Worm (Caenorhabditis elegans): Measurements from ENCODE around the gene T23F2.2.

- TF ChIP-seq pqm-1 (tag; optimal IDR thresholded peaks at IDR 0.05) = no peak
- TF ChIP-seq pros-1 (tag; optimal IDR thresholded peaks at IDR 0.05) = no peak
- no peak for TF ChIP-seq dmd-4 (tag; optimal IDR thresholded peaks at IDR 0.05; ENCODE audit: borderline replicate concordance)
- no peak for TF ChIP-seq fkh-6 (tag; optimal IDR thresholded peaks at IDR 0.05)
- no peak for TF ChIP-seq ref-2 (tag; optimal IDR thresholded peaks at IDR 0.05)
- peak; percentile 61 for TF ChIP-seq elt-2 (tag; optimal IDR thresholded peaks at IDR 0.05)
- no peak for TF ChIP-seq dve-1 (tag; optimal IDR thresholded peaks at IDR 0.05)
- no peak for TF ChIP-seq ttx-3 (tag; optimal IDR thresholded peaks at IDR 0.05)
- TF ChIP-seq K02D7.2 (tag; optimal IDR thresholded peaks at IDR 0.05) = no peak
- TF ChIP-seq lin-11 (tag; optimal IDR thresholded peaks at IDR 0.05) = no peak
- TF ChIP-seq sox-2 (GFP tag; IDR thresholded peaks at IDR 0.05) = no peak
Measured at ce11 chrX:5455107-5455506, 49.9 kb downstream of the T23F2.2 start.

Measured in whole organism, late embryonic.